Worm (Caenorhabditis elegans): Measurements from ENCODE around the gene F58G11.4.

DNA sequence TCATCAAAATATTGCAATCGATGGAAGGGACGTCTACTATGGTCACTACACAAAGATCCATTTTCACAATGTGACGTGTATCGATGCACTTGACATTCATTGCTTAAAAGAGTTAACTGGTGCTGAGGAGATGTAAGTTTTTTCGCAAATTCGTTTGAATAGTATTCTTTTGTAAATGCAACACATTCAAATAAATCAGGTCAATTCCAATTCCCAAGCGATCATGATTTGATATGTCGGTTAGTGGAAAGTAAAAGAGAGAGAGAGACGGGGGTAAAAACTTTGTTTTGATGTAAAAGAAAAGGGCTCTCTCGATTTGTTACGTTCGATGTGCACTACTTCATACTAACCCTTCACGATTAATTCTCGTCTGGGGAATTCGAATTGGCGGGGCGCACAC lies 17.9 kb downstream of the F58G11.4 start:
- TF ChIP-seq flt-1 (GFP tag; IDR thresholded peaks at IDR 0.05) (no peak), klf-2 (GFP tag; conservative IDR thresholded peaks at IDR 0.05) (no peak), cog-1 (tag; optimal IDR thresholded peaks at IDR 0.05) (no peak), med-1 (GFP tag; optimal IDR thresholded peaks at IDR 0.05; ENCODE audit: insufficient read depth) (no peak), ref-1 (GFP tag; conservative IDR thresholded peaks at IDR 0.05) (no peak), ztf-29 (GFP tag; IDR thresholded peaks at IDR 0.05) (no peak)

Data from whole organism, midembryonic.